Worm (Caenorhabditis elegans) whole organism, young adult: Measurements from ENCODE around the gene C35B1.7.

Source experiments
- F57A8.1 ChIP-seq: fragments of 200-800 bp; sonication (Bioruptor generic); optimal IDR thresholded peaks from 2 replicates; lab custom pipeline; 2018; ENCODE audit warnings: mild to moderate bottlenecking, missing genetic modification characterization, moderate library complexity, missing compliant biosample characterization
- efl-1 ChIP-seq: fragments of 150-350 bp; optimal IDR thresholded peaks from 2 replicates; lab custom pipeline; 2014; ENCODE audit warnings: missing biosample characterization, missing genetic modification reagents, missing genetic modification characterization
- let-607 ChIP-seq, 2 experiments: fragments of 200-800 bp in 1 of 2; sonication (Bioruptor generic) in 1 of 2; sonication (generic microtip) in 1 of 2; optimal IDR thresholded peaks; 2 replicates each; lab custom pipeline; 2016 to 2018; ENCODE audit warnings: mild to moderate bottlenecking in 2 of 2, missing compliant biosample characterization in 2 of 2, missing genetic modification characterization in 2 of 2, moderate library complexity in 2 of 2, missing genotype in 1 of 2
- lin-40 ChIP-seq: sonication (generic microtip); optimal IDR thresholded peaks from 2 replicates; lab custom pipeline; 2016; ENCODE audit warnings: missing genetic modification characterization, mild to moderate bottlenecking, missing compliant biosample characterization, missing genotype, missing genetic modification reagents
- unc-130 ChIP-seq: sonication (generic microtip); optimal IDR thresholded peaks from 2 replicates; lab custom pipeline; 2016; ENCODE audit warnings: missing genetic modification reagents, missing genetic modification characterization, missing compliant biosample characterization

DNA sequence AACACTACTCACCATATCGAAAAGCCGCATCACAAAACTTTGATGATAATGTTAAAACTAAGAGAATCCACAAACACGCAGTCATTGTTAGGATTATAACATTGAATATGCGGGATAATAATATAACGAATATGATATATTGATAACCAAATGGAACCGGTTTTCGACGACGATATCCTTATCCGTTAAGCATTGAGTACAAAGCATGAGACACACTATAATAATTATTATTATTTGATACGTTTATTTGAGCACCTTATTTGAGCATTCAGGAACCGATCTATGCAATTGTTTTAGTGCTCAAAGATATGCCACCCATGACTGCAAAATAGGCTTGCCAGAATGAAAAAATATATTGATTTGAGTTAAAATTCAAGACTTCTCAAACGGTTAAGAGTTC, 34.3 kb upstream of the C35B1.7 start, which contains the start of gene W03D2.9:
- TF ChIP-seq efl-1 (GFP tag; lab: Kevin White, UChicago) (no peak), F57A8.1 (GFP tag; lab: Kevin White, UChicago) (no peak), lin-40 (tag; lab: Kevin White, UChicago) (no peak), unc-130 (no peak), let-607 (tag; optimal IDR thresholded peaks at IDR 0.05; lab: Kevin White, UChicago) (no peak)
